Fruit fly (Drosophila melanogaster) whole organism, embryonic: Measurements from ENCODE around the gene Snx27.
A peak's percentile ranks its signal among the peaks of the same experiment; 100 is the strongest.

ENCODE experiments used
- Bgb ChIP-seq: fragments of 200-800 bp; sonication (Bioruptor generic); IDR thresholded peaks from 2 replicates; pipeline ENCODE4 v1.3.6; 2022; ENCODE audit warnings: missing biosample characterization, missing genetic modification characterization; ENCODE audit not compliant: partially characterized antibody
- CG10959 ChIP-seq: fragments of 200-800 bp; sonication (Bioruptor generic); IDR thresholded peaks from 2 replicates; pipeline ENCODE4 v1.3.6; 2022; ENCODE audit warnings: missing biosample characterization, missing genetic modification characterization
- CG12391 ChIP-seq: fragments of 200-800 bp; sonication (Bioruptor generic); optimal IDR thresholded peaks from 3 replicates; lab custom pipeline; 2018; ENCODE audit warnings: missing biosample characterization, mild to moderate bottlenecking, missing genetic modification characterization, moderate library complexity
- CG15601 ChIP-seq: fragments of 200-800 bp; sonication (Bioruptor generic); optimal IDR thresholded peaks from 3 replicates; lab custom pipeline; 2019; ENCODE audit warnings: missing biosample characterization, mild to moderate bottlenecking, missing genetic modification characterization, moderate library complexity
- CG16779 ChIP-seq: fragments of 200-800 bp; sonication (Bioruptor generic); IDR thresholded peaks from 2 replicates; pipeline ENCODE4 v1.3.6; 2022; ENCODE audit warnings: missing biosample characterization, missing genetic modification characterization
- CG17328 ChIP-seq: fragments of 200-800 bp; sonication (Bioruptor generic); IDR thresholded peaks from 2 replicates; pipeline ENCODE4 v1.3.6; 2022; ENCODE audit warnings: missing biosample characterization, missing genetic modification characterization
- CG17568 ChIP-seq: fragments of 200-800 bp; sonication (Bioruptor generic); optimal IDR thresholded peaks from 2 replicates; lab custom pipeline; 2018; ENCODE audit warnings: missing biosample characterization, mild to moderate bottlenecking, missing genetic modification characterization, moderate library complexity
- CG18262 ChIP-seq: fragments of 200-800 bp; optimal IDR thresholded peaks from 3 replicates; lab custom pipeline; 2019; ENCODE audit warnings: missing biosample characterization, mild to moderate bottlenecking, missing genetic modification characterization, moderate library complexity
- CG2202 ChIP-seq: fragments of 200-800 bp; sonication (Bioruptor generic); optimal IDR thresholded peaks from 2 replicates; lab custom pipeline; 2018; ENCODE audit warnings: missing biosample characterization, mild to moderate bottlenecking, missing genetic modification characterization
- CG2712 ChIP-seq: fragments of 200-800 bp; optimal IDR thresholded peaks from 3 replicates; lab custom pipeline; 2019; ENCODE audit warnings: missing biosample characterization, mild to moderate bottlenecking, missing genetic modification characterization, moderate library complexity
- CG33213 ChIP-seq: fragments of 200-800 bp; sonication (Bioruptor generic); optimal IDR thresholded peaks from 3 replicates; lab custom pipeline; 2016; ENCODE audit warnings: missing biosample characterization, missing genetic modification characterization
- CG4282 ChIP-seq: fragments of 200-800 bp; sonication (Bioruptor generic); optimal IDR thresholded peaks from 2 replicates; lab custom pipeline; 2016; ENCODE audit warnings: missing biosample characterization, missing genetic modification characterization
- CG8388 ChIP-seq: fragments of 200-800 bp; sonication (Bioruptor generic); optimal IDR thresholded peaks from 2 replicates; lab custom pipeline; 2019; ENCODE audit warnings: missing biosample characterization, mild to moderate bottlenecking, missing genetic modification characterization, moderate library complexity
- CG8765 ChIP-seq: fragments of 200-800 bp; sonication (Bioruptor generic); IDR thresholded peaks from 2 replicates; pipeline ENCODE4 v1.3.6; 2022; ENCODE audit warnings: missing biosample characterization, missing genetic modification characterization
- CG9727 ChIP-seq: fragments of 200-800 bp; sonication (Bioruptor generic); optimal IDR thresholded peaks from 3 replicates; lab custom pipeline; 2017; ENCODE audit warnings: missing biosample characterization, mild to moderate bottlenecking, missing genetic modification characterization
- Deaf1 ChIP-seq: fragments of 200-800 bp; optimal IDR thresholded peaks from 3 replicates; lab custom pipeline; 2019; ENCODE audit warnings: missing biosample characterization, mild to moderate bottlenecking, missing genetic modification characterization, moderate library complexity
- Dek ChIP-seq: fragments of 200-800 bp; sonication (Bioruptor generic); optimal IDR thresholded peaks from 3 replicates; lab custom pipeline; 2019; ENCODE audit warnings: missing biosample characterization, mild to moderate bottlenecking, missing genetic modification characterization, moderate library complexity
- Dref ChIP-seq: fragments of 200-800 bp; sonication (Bioruptor generic); IDR thresholded peaks from 2 replicates; pipeline ENCODE4 v1.3.6; 2022; ENCODE audit warnings: missing biosample characterization, missing genetic modification characterization
- Fer2 ChIP-seq: fragments of 200-800 bp; sonication (Bioruptor generic); optimal IDR thresholded peaks from 2 replicates; lab custom pipeline; 2018; ENCODE audit warnings: missing biosample characterization, mild to moderate bottlenecking, missing genetic modification characterization, moderate library complexity
- Gug ChIP-seq: fragments of 200-800 bp; sonication (Bioruptor generic); IDR thresholded peaks from 4 replicates; pipeline ENCODE4 v1.3.6; 2022; ENCODE audit warnings: missing biosample characterization, missing genetic modification characterization
- HHEX ChIP-seq: fragments of 200-800 bp; sonication (Bioruptor generic); optimal IDR thresholded peaks from 3 replicates; lab custom pipeline; 2017; ENCODE audit warnings: missing biosample characterization, mild to moderate bottlenecking, missing genetic modification characterization, missing genetic modification reagents
- HLH3B ChIP-seq: fragments of 200-800 bp; sonication (Bioruptor generic); IDR thresholded peaks from 2 replicates; pipeline ENCODE4 v1.3.6; 2022; ENCODE audit warnings: missing biosample characterization, missing genetic modification characterization
- HLH54F ChIP-seq: fragments of 200-800 bp; sonication (Bioruptor generic); optimal IDR thresholded peaks from 3 replicates; lab custom pipeline; 2016; ENCODE audit warnings: missing biosample characterization, missing genetic modification characterization
- Hmx ChIP-seq: fragments of 200-800 bp; sonication (Bioruptor generic); optimal IDR thresholded peaks from 2 replicates; lab custom pipeline; 2016; ENCODE audit warnings: missing biosample characterization, missing genetic modification characterization
- Hsf ChIP-seq: fragments of 200-800 bp; sonication (Bioruptor generic); optimal IDR thresholded peaks from 3 replicates; lab custom pipeline; 2016; ENCODE audit warnings: missing biosample characterization, missing genetic modification characterization
- Jarid2 ChIP-seq: fragments of 200-800 bp; sonication (Bioruptor generic); optimal IDR thresholded peaks from 3 replicates; lab custom pipeline; 2017; ENCODE audit warnings: mild to moderate bottlenecking, missing biosample characterization, missing genetic modification reagents, missing genetic modification characterization
- MTF-1 ChIP-seq: fragments of 200-800 bp; sonication (Bioruptor generic); optimal IDR thresholded peaks from 2 replicates; lab custom pipeline; 2018; ENCODE audit warnings: missing biosample characterization, mild to moderate bottlenecking, missing genetic modification characterization, borderline replicate concordance
- Ptx1 ChIP-seq: fragments of 200-800 bp; sonication (Bioruptor generic); IDR thresholded peaks from 2 replicates; pipeline ENCODE4 v1.3.6; 2022; ENCODE audit warnings: missing biosample characterization, missing genetic modification characterization
- Vsx1 ChIP-seq: fragments of 200-800 bp; sonication (Bioruptor generic); optimal IDR thresholded peaks from 2 replicates; lab custom pipeline; 2017; ENCODE audit warnings: missing biosample characterization, mild to moderate bottlenecking, missing genetic modification characterization, missing genetic modification reagents
- Xbp1 ChIP-seq: fragments of 200-800 bp; sonication (Bioruptor generic); optimal IDR thresholded peaks from 3 replicates; lab custom pipeline; 2016; ENCODE audit warnings: missing biosample characterization, mild to moderate bottlenecking, missing genetic modification characterization
- Xrp1 ChIP-seq: fragments of 200-800 bp; sonication (Bioruptor generic); IDR thresholded peaks from 2 replicates; pipeline ENCODE4 v1.3.6; 2022; ENCODE audit warnings: missing biosample characterization, missing genetic modification characterization
- YL-1 ChIP-seq: fragments of 200-800 bp; sonication (Bioruptor generic); optimal IDR thresholded peaks from 3 replicates; lab custom pipeline; 2017; ENCODE audit warnings: missing biosample characterization, mild to moderate bottlenecking, missing genetic modification characterization
- amos ChIP-seq: fragments of 200-800 bp; sonication (Bioruptor generic); IDR thresholded peaks from 2 replicates; pipeline ENCODE4 v1.3.6; 2022; ENCODE audit warnings: missing biosample characterization, missing genetic modification characterization; ENCODE audit not compliant: partially characterized antibody
- bbx ChIP-seq: fragments of 200-800 bp; sonication (Bioruptor generic); IDR thresholded peaks from 2 replicates; pipeline ENCODE4 v1.3.6; 2022; ENCODE audit warnings: missing biosample characterization, missing genetic modification characterization; ENCODE audit not compliant: partially characterized antibody
- crc ChIP-seq: fragments of 200-800 bp; sonication (Bioruptor generic); optimal IDR thresholded peaks from 2 replicates; lab custom pipeline; 2016; ENCODE audit warnings: missing biosample characterization, missing genetic modification characterization
- gcm ChIP-seq: fragments of 200-800 bp; sonication (Bioruptor generic); optimal IDR thresholded peaks from 2 replicates; lab custom pipeline; 2019; ENCODE audit warnings: missing biosample characterization, mild to moderate bottlenecking, missing genetic modification characterization, moderate library complexity
- ham ChIP-seq: fragments of 200-800 bp; sonication (Bioruptor generic); IDR thresholded peaks from 2 replicates; pipeline ENCODE4 v1.3.6; 2022; ENCODE audit warnings: missing biosample characterization, missing genetic modification characterization
- lbe ChIP-seq: fragments of 200-800 bp; sonication (Bioruptor generic); optimal IDR thresholded peaks from 2 replicates; lab custom pipeline; 2016; ENCODE audit warnings: missing biosample characterization, mild to moderate bottlenecking, missing genetic modification characterization
- luna ChIP-seq: fragments of 200-800 bp; sonication (Bioruptor generic); optimal IDR thresholded peaks from 2 replicates; lab custom pipeline; 2016; ENCODE audit warnings: missing biosample characterization, missing genetic modification characterization
- pho ChIP-seq: fragments of 200-800 bp; sonication (Bioruptor generic); optimal IDR thresholded peaks from 2 replicates; lab custom pipeline; 2016; ENCODE audit warnings: missing biosample characterization, missing genetic modification characterization
- pita ChIP-seq: fragments of 200-800 bp; sonication (Bioruptor generic); optimal IDR thresholded peaks from 2 replicates; lab custom pipeline; 2017; ENCODE audit warnings: missing biosample characterization, mild to moderate bottlenecking, missing genetic modification characterization
- ro ChIP-seq: fragments of 200-800 bp; sonication (Bioruptor generic); IDR thresholded peaks from 2 replicates; pipeline ENCODE4 v1.3.6; 2022; ENCODE audit warnings: missing biosample characterization, missing genetic modification characterization
- row ChIP-seq: fragments of 200-800 bp; sonication (Bioruptor generic); IDR thresholded peaks from 3 replicates; pipeline ENCODE4 v1.3.6; 2022; ENCODE audit warnings: missing biosample characterization, missing genetic modification characterization
- scrt ChIP-seq: fragments of 200-800 bp; sonication (Bioruptor generic); optimal IDR thresholded peaks from 2 replicates; lab custom pipeline; 2018; ENCODE audit warnings: missing biosample characterization, mild to moderate bottlenecking, missing genetic modification characterization, moderate library complexity
- tap ChIP-seq: fragments of 200-800 bp; optimal IDR thresholded peaks from 3 replicates; lab custom pipeline; 2019; ENCODE audit warnings: missing biosample characterization, mild to moderate bottlenecking, missing genetic modification characterization, moderate library complexity
- tgo ChIP-seq: fragments of 200-800 bp; sonication (Bioruptor generic); IDR thresholded peaks from 3 replicates; pipeline ENCODE4 v1.3.6; 2022; ENCODE audit warnings: missing biosample characterization, missing genetic modification characterization
- zen ChIP-seq: fragments of 200-800 bp; sonication (Bioruptor generic); optimal IDR thresholded peaks from 3 replicates; lab custom pipeline; 2018; ENCODE audit warnings: missing biosample characterization, mild to moderate bottlenecking, missing genetic modification characterization, moderate library complexity

The Snx27 gene

DNA sequence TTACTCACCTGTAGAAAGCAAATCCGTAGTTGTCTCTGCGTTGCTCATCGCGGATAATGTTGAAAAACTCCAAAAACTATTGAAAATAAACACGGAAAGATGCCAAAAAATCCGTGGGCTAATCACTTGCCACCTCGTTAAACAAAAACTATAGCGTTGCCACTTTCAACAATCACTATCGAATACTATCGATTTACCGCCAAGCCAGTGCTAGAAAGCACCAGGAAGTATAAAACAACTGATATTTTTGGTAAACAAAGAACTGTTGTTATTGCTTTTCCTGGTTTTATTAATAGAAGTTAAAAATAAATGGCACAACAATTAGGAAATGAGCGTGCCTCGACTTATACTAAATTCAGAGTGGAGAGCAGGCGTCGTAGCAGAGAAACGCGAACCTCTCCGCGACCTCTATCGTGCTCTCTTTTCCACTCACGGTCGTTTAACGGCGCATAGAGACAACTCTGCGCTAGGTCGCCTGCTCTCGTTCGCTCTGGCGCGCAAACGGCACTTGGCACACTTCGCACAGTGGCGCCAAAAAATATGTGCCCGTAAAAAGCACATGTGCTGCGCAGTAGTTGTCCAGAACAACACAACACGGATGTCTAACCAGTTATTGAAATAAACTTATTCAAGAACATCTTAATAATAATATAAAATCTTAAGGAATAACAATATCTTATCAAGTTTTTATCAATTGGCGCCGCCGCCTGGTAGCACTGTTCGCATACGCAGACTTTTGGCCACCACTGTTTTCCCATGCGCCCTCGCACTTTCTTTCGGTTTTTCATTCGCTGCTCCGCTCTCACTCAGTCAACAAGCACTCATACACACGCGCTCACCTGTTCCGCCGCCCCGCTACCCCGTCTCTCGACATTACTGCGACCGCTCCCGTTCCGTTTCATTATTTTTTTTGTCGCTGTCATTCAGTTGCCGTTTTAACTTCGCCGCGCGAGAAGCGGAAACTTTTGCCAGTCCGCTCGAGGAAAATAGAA is 17.3 kb upstream of the Snx27 start, which contains the start of the genes lin-52 and CG15771 (continued):
- TF ChIP-seq HLH54F, result peak; percentile 83
- TF ChIP-seq CG17328, result peak; percentile 91
- TF ChIP-seq zen (tag; lab: Kevin White, UChicago), result peak; percentile 84
- TF ChIP-seq Hmx (GFP tag; lab: Kevin White, UChicago), result peak; percentile 79
- peak; percentile 92 for TF ChIP-seq scrt (GFP tag; lab: Kevin White, UChicago)
- peak; percentile 88 for TF ChIP-seq CG10959 (GFP tag; lab: Robert Waterston, UW)
- TF ChIP-seq tgo (GFP tag; lab: Robert Waterston, UW), result peak; percentile 96
- TF ChIP-seq Jarid2 (GFP tag; lab: Kevin White, UChicago), result peak; percentile 58
- peak; percentile 93 for TF ChIP-seq HLH3B (GFP tag; lab: Robert Waterston, UW)
- TF ChIP-seq CG8765 (GFP tag; lab: Robert Waterston, UW), result peak; percentile 82
- TF ChIP-seq Dref (GFP tag; lab: Robert Waterston, UW), result peak; percentile 69
- TF ChIP-seq gcm (GFP tag; lab: Kevin White, UChicago), result peak; percentile 95
- peak; percentile 91 for TF ChIP-seq Dek
- TF ChIP-seq ro (GFP tag; lab: Robert Waterston, UW), result peak; percentile 87
- peak; percentile 18 for TF ChIP-seq CG33213 (GFP tag; lab: Kevin White, UChicago)
- TF ChIP-seq row (GFP tag; lab: Robert Waterston, UW), result peak; percentile 100
- TF ChIP-seq crc (GFP tag; lab: Kevin White, UChicago), result peak; percentile 51
- TF ChIP-seq pita (GFP tag; lab: Kevin White, UChicago), result no peak
- peak; percentile 89 for TF ChIP-seq Vsx1
- peak; percentile 50 for TF ChIP-seq pho (GFP tag; lab: Kevin White, UChicago)
- TF ChIP-seq CG2712, result peak; percentile 96
- TF ChIP-seq Deaf1 (tag; lab: Kevin White, UChicago), result peak; percentile 79
- no peak; the same call in 1 of the 2 replicates for TF ChIP-seq bbx
- TF ChIP-seq Fer2 (tag; lab: Kevin White, UChicago), result peak; percentile 90
- TF ChIP-seq ham (GFP tag; lab: Robert Waterston, UW), result peak; percentile 87
- peak; percentile 86 for TF ChIP-seq CG17568 (GFP tag; lab: Kevin White, UChicago)
- peak; percentile 97 for TF ChIP-seq HHEX (GFP tag; lab: Kevin White, UChicago)
- TF ChIP-seq luna (GFP tag; lab: Kevin White, UChicago), result no peak
- peak; percentile 97 for TF ChIP-seq YL-1 (GFP tag; lab: Kevin White, UChicago)
- TF ChIP-seq CG15601 (tag; lab: Kevin White, UChicago), result peak; percentile 91
- TF ChIP-seq Bgb (GFP tag; lab: Robert Waterston, UW), result peak; percentile 21; the same call in 1 of the 2 replicates
- TF ChIP-seq Hsf (GFP tag; lab: Kevin White, UChicago), result peak; percentile 86
- peak; percentile 90 for TF ChIP-seq CG2202
- peak; percentile 1 for TF ChIP-seq CG4282
- TF ChIP-seq Xbp1, result peak; percentile 94
- peak; percentile 89 for TF ChIP-seq CG16779 (GFP tag; lab: Robert Waterston, UW)
- TF ChIP-seq lbe (GFP tag; lab: Kevin White, UChicago), result peak; percentile 90
- peak; percentile 89 for TF ChIP-seq MTF-1
- TF ChIP-seq CG8388 (GFP tag; lab: Kevin White, UChicago), result peak; percentile 100
- TF ChIP-seq amos (GFP tag; lab: Robert Waterston, UW), result peak; percentile 69
- peak; percentile 97 for TF ChIP-seq CG9727
- TF ChIP-seq tap (tag; lab: Kevin White, UChicago), result peak; percentile 92
- peak; percentile 97 for TF ChIP-seq Xrp1 (GFP tag; lab: Robert Waterston, UW)
- TF ChIP-seq Ptx1 (GFP tag; lab: Robert Waterston, UW), result peak; percentile 97
- peak; percentile 95 for TF ChIP-seq Gug
- TF ChIP-seq CG12391, result peak; percentile 96
- TF ChIP-seq CG18262 (tag; lab: Kevin White, UChicago), result peak; percentile 94
